Fruit fly (Drosophila melanogaster) whole organism: ENCODE measurements around the gene Ret.

Experiments
- Dll ChIP-seq: fragments of >200 bp; optimal IDR thresholded peaks from 2 replicates; lab custom pipeline; 2017
- psq ChIP-seq: fragments of >200 bp; optimal IDR thresholded peaks from 2 replicates; lab custom pipeline; 2017

- TF ChIP-seq psq: peak; percentile 40
- no peak for TF ChIP-seq Dll (lab: Kevin White, UChicago)
Measured at dm6 chr2L:21156156-21157040, 42.2 kb downstream of the Ret start, which contains the start of the genes Mpp6 and E2f2.
